Fruit fly (Drosophila melanogaster) S2 (cell line): Measurements from ENCODE around the gene Prx6a.

Experiments used
- CG8478 ChIP-seq: fragments of >200 bp; optimal IDR thresholded peaks from 2 replicates; lab custom pipeline; 2018
- CTCF ChIP-seq, 2 experiments: fragments of >200 bp; optimal IDR thresholded peaks; 2 replicates each; lab custom pipeline; 2018

dm6 chr2L:2874185-2874541 is 3.9 kb downstream of the Prx6a start, which contains the start of gene Ifrd1:
- TF ChIP-seq CG8478 (lab: Kevin White, UChicago) (no peak), CTCF (optimal IDR thresholded peaks at IDR 0.05; lab: Kevin White, UChicago) (no peak)
